Worm (Caenorhabditis elegans) whole organism, L4 larva: ENCODE results near the gene scb-1.

Source experiments
- D1046.2 ChIP-seq: fragments of 200-800 bp; sonication (Bioruptor generic); IDR thresholded peaks from 2 replicates; pipeline ENCODE4 v1.3.6; 2022; ENCODE audit warnings: missing genetic modification characterization, missing compliant biosample characterization
- F26F4.8 ChIP-seq: fragments of 200-800 bp; sonication (Bioruptor generic); conservative IDR thresholded peaks from 2 replicates; pipeline ENCODE4 v1.3.6; 2022; ENCODE audit warnings: missing genetic modification characterization, missing compliant biosample characterization
- F44E2.7 ChIP-seq: fragments of 200-800 bp; sonication (Bioruptor generic); IDR thresholded peaks from 2 replicates; pipeline ENCODE4 v2.1.2; 2022; ENCODE audit warnings: missing genetic modification characterization, missing compliant biosample characterization
- Y105C5A.15 ChIP-seq: fragments of 200-800 bp; sonication (Bioruptor generic); IDR thresholded peaks from 2 replicates; pipeline ENCODE4 v1.3.6; 2022; ENCODE audit warnings: missing genetic modification characterization, missing compliant biosample characterization
- Y48G9A.11 ChIP-seq: fragments of 200-800 bp; sonication (Bioruptor generic); IDR thresholded peaks from 2 replicates; pipeline ENCODE4 v1.3.6; 2022; ENCODE audit warnings: missing genetic modification reagents, missing genetic modification characterization, missing compliant biosample characterization
- aha-1 ChIP-seq: fragments of 150-350 bp; peaks from one replicate; lab custom pipeline; 2014; ENCODE audit warnings: missing biosample characterization, missing genetic modification characterization
- aly-2 ChIP-seq: sonication (generic microtip); optimal IDR thresholded peaks from 2 replicates; lab custom pipeline; 2018; ENCODE audit warnings: missing biosample characterization, missing genetic modification characterization
- ama-1 ChIP-seq: fragments of 150-350 bp; optimal IDR thresholded peaks from 2 replicates; lab custom pipeline; 2014; ENCODE audit warnings: inconsistent platforms, mixed read lengths
- ceh-28 ChIP-seq: fragments of 150-350 bp; optimal IDR thresholded peaks from 2 replicates; lab custom pipeline; 2014; ENCODE audit warnings: missing biosample characterization, missing genetic modification reagents, missing genetic modification characterization
- ceh-32 ChIP-seq: sonication (generic microtip); optimal IDR thresholded peaks from 2 replicates; lab custom pipeline; 2016; ENCODE audit warnings: mild to moderate bottlenecking, missing genetic modification characterization, missing compliant biosample characterization; ENCODE audit not compliant: poor library complexity
- ces-1 ChIP-seq: fragments of 150-350 bp; sonication (generic microtip); optimal IDR thresholded peaks from 4 replicates; lab custom pipeline; 2014; ENCODE audit warnings: missing biosample characterization, missing genetic modification reagents, missing genetic modification characterization
- daf-16 ChIP-seq, 3 experiments: sonication (generic microtip); optimal IDR thresholded peaks; 2 replicates each; lab custom pipeline; 2016 to 2017; ENCODE audit warnings: missing genetic modification characterization in 3 of 3, missing genetic modification reagents in 3 of 3, mild to moderate bottlenecking in 2 of 3, missing compliant biosample characterization in 2 of 3, missing biosample characterization in 1 of 3, moderate library complexity in 1 of 3
- daf-19 ChIP-seq: fragments of 200-800 bp; sonication (Bioruptor generic); conservative IDR thresholded peaks from 2 replicates; pipeline ENCODE4 v1.3.6; 2022; ENCODE audit warnings: missing genetic modification characterization, missing compliant biosample characterization
- daf-8 ChIP-seq: fragments of 200-800 bp; sonication (Bioruptor generic); IDR thresholded peaks from 2 replicates; pipeline ENCODE4 v1.3.6; 2022; ENCODE audit warnings: missing genetic modification characterization, missing compliant biosample characterization
- dmd-6 ChIP-seq: fragments of 200-800 bp; sonication (Bioruptor generic); IDR thresholded peaks from 2 replicates; pipeline ENCODE4 v1.3.6; 2022; ENCODE audit warnings: missing genetic modification reagents, missing genetic modification characterization, missing compliant biosample characterization
- fos-1 ChIP-seq: fragments of 150-350 bp; optimal IDR thresholded peaks from 2 replicates; lab custom pipeline; 2014; ENCODE audit warnings: missing biosample characterization, missing genetic modification characterization
- hmg-1.1 ChIP-seq: fragments of 200-800 bp; sonication (Bioruptor generic); IDR thresholded peaks from 2 replicates; pipeline ENCODE4 v1.3.6; 2022; ENCODE audit warnings: missing genetic modification reagents, missing genetic modification characterization, missing compliant biosample characterization
- lim-7 ChIP-seq: fragments of 200-800 bp; sonication (Bioruptor generic); IDR thresholded peaks from 2 replicates; pipeline ENCODE4 v1.3.6; 2022; ENCODE audit warnings: missing genetic modification characterization, missing compliant biosample characterization
- lin-1 ChIP-seq: fragments of 200-800 bp; sonication (Bioruptor generic); IDR thresholded peaks from 2 replicates; pipeline ENCODE4 v1.3.6; 2022; ENCODE audit warnings: missing genetic modification reagents, missing genetic modification characterization, missing compliant biosample characterization
- lin-13 ChIP-seq: fragments of 150-350 bp; optimal IDR thresholded peaks from 2 replicates; lab custom pipeline; 2014; ENCODE audit warnings: missing biosample characterization, missing genetic modification reagents, missing genetic modification characterization
- lir-3 ChIP-seq: sonication (generic microtip); optimal IDR thresholded peaks from 2 replicates; lab custom pipeline; 2016; ENCODE audit warnings: mild to moderate bottlenecking, missing genetic modification characterization, missing compliant biosample characterization
- lsy-2 ChIP-seq, 2 experiments: fragments of 150-350 bp in 1 of 2; sonication (generic microtip) in 1 of 2; optimal IDR thresholded peaks; 2 replicates each; lab custom pipeline; 2014 to 2017; ENCODE audit warnings: missing biosample characterization in 2 of 2, missing genetic modification characterization in 2 of 2
- mdl-1 ChIP-seq, 2 experiments: fragments of 150-350 bp in 1 of 2; sonication (generic microtip) in 1 of 2; optimal IDR thresholded peaks; 2 replicates each; lab custom pipeline; 2014 to 2017; ENCODE audit warnings: missing biosample characterization in 2 of 2, missing genetic modification characterization in 2 of 2
- mxl-3 ChIP-seq: fragments of 200-800 bp; sonication (Bioruptor generic); optimal IDR thresholded peaks from 2 replicates; lab custom pipeline; 2018; ENCODE audit warnings: mild to moderate bottlenecking, missing genetic modification characterization, missing compliant biosample characterization
- nhr-10 ChIP-seq: fragments of 150-350 bp; optimal IDR thresholded peaks from 2 replicates; lab custom pipeline; 2014; ENCODE audit warnings: missing biosample characterization, missing genetic modification characterization
- nhr-11 ChIP-seq: fragments of 150-350 bp; optimal IDR thresholded peaks from 2 replicates; lab custom pipeline; 2014; ENCODE audit warnings: missing biosample characterization, missing genetic modification characterization
- nhr-111 ChIP-seq: fragments of 200-800 bp; sonication (Bioruptor generic); optimal IDR thresholded peaks from 2 replicates; lab custom pipeline; 2018; ENCODE audit warnings: mild to moderate bottlenecking, missing genetic modification characterization, missing compliant biosample characterization
- nhr-28 ChIP-seq: fragments of 150-350 bp; optimal IDR thresholded peaks from 2 replicates; lab custom pipeline; 2014; ENCODE audit warnings: missing biosample characterization, missing genetic modification characterization
- nhr-42 ChIP-seq: fragments of 200-800 bp; sonication (Bioruptor generic); IDR thresholded peaks from 2 replicates; pipeline ENCODE4 v1.3.6; 2022; ENCODE audit warnings: missing genetic modification characterization, missing compliant biosample characterization
- nhr-6 ChIP-seq: fragments of 150-350 bp; optimal IDR thresholded peaks from 2 replicates; lab custom pipeline; 2014; ENCODE audit warnings: missing biosample characterization, missing genetic modification characterization
- nhr-77 ChIP-seq: fragments of 150-350 bp; optimal IDR thresholded peaks from 2 replicates; lab custom pipeline; 2014; ENCODE audit warnings: missing biosample characterization, missing genetic modification characterization
- sdz-12 ChIP-seq: fragments of 200-800 bp; sonication (Bioruptor generic); optimal IDR thresholded peaks from 2 replicates; lab custom pipeline; 2018; ENCODE audit warnings: mild to moderate bottlenecking, missing genetic modification characterization, missing compliant biosample characterization
- skn-1 ChIP-seq: fragments of 150-350 bp; optimal IDR thresholded peaks from 2 replicates; lab custom pipeline; 2014; ENCODE audit warnings: missing biosample characterization, missing genetic modification characterization
- snpc-1.2 ChIP-seq: fragments of 200-800 bp; sonication (Bioruptor generic); IDR thresholded peaks from 2 replicates; pipeline ENCODE4 v1.3.6; 2022; ENCODE audit warnings: missing genetic modification reagents, missing genetic modification characterization, missing compliant biosample characterization
- snpc-4 ChIP-seq: fragments of 150-350 bp; optimal IDR thresholded peaks from 2 replicates; lab custom pipeline; 2014; ENCODE audit warnings: missing biosample characterization, missing genetic modification characterization
- spr-1 ChIP-seq: sonication (generic microtip); optimal IDR thresholded peaks from 2 replicates; lab custom pipeline; 2016; ENCODE audit warnings: mild to moderate bottlenecking, missing genetic modification characterization, missing compliant biosample characterization
- spr-3 ChIP-seq: fragments of 200-800 bp; sonication (Bioruptor generic); optimal IDR thresholded peaks from 2 replicates; lab custom pipeline; 2018; ENCODE audit warnings: mild to moderate bottlenecking, missing genetic modification characterization, missing compliant biosample characterization
- unc-62 ChIP-seq, 3 experiments: fragments of 150-350 bp in 1 of 3; sonication (generic microtip); optimal IDR thresholded peaks in 2 of 3; peaks in 1 of 3; 1 replicate in 1 of 3; 2 replicates in 2 of 3; lab custom pipeline; 2014 to 2017; ENCODE audit warnings: missing biosample characterization in 3 of 3, missing genetic modification characterization in 3 of 3, missing genetic modification reagents in 3 of 3, missing genotype in 1 of 3
- vab-7 ChIP-seq: fragments of 200-800 bp; sonication (Bioruptor generic); IDR thresholded peaks from 2 replicates; pipeline ENCODE4 v1.3.6; 2022; ENCODE audit warnings: missing genetic modification reagents, missing genetic modification characterization, missing compliant biosample characterization
- zip-11 ChIP-seq: fragments of 200-800 bp; sonication (Bioruptor generic); IDR thresholded peaks from 2 replicates; pipeline ENCODE4 v1.3.6; 2022; ENCODE audit warnings: missing genetic modification characterization, missing compliant biosample characterization

Gene scb-1

ce11 chrV:11156589-11156988 is 37.1 kb upstream of the scb-1 start:
- TF ChIP-seq mxl-3 (no peak), nhr-111 (GFP tag; lab: Kevin White, UChicago) (no peak), lsy-2 (tag; optimal IDR thresholded peaks at IDR 0.05; lab: Kevin White, UChicago) (no peak), zip-11 (no peak)

ce11 chrV:11155553-11155952 is 36.0 kb upstream of the scb-1 start, which contains the start of gene srg-38:
srg-38 (minus strand) TSS chrV:11155653.
- TF ChIP-seq daf-8 (no peak), mdl-1 (tag; optimal IDR thresholded peaks at IDR 0.05; lab: Kevin White, UChicago) (no peak), skn-1 (no peak), nhr-10 (tag; lab: Kevin White, UChicago) (no peak), vab-7 (GFP tag; lab: Robert Waterston, UW) (no peak), F44E2.7 (GFP tag; lab: Robert Waterston, UW) (no peak), ceh-28 (tag; lab: Kevin White, UChicago) (no peak), fos-1 (tag; lab: Kevin White, UChicago) (no peak), lin-1 (GFP tag; lab: Robert Waterston, UW) (no peak), aly-2 (no peak), F26F4.8 (GFP tag; lab: Robert Waterston, UW) (no peak), nhr-42 (GFP tag; lab: Robert Waterston, UW) (no peak), lsy-2 (tag; optimal IDR thresholded peaks at IDR 0.05; lab: Kevin White, UChicago) (no peak), Y105C5A.15 (GFP tag; lab: Robert Waterston, UW) (no peak), ama-1 (no peak)

ce11 chrV:11152333-11152732 is 32.8 kb upstream of the scb-1 start, which contains the start of gene srg-39:
srg-39 (minus strand) TSS chrV:11152433.
- TF ChIP-seq ceh-32 (tag; lab: Kevin White, UChicago): no peak
- no peak for TF ChIP-seq nhr-6 (tag; lab: Kevin White, UChicago)
- no peak for TF ChIP-seq nhr-28 (tag; lab: Kevin White, UChicago)
- no peak for TF ChIP-seq daf-16 (GFP tag; optimal IDR thresholded peaks at IDR 0.05; lab: Kevin White, UChicago)
- TF ChIP-seq daf-16 (tag; optimal IDR thresholded peaks at IDR 0.05; lab: Kevin White, UChicago): no peak
- TF ChIP-seq unc-62 (GFP tag; optimal IDR thresholded peaks at IDR 0.05 in 1 of 2; lab: Kevin White, UChicago): no peak
- no peak for TF ChIP-seq unc-62 (tag; optimal IDR thresholded peaks at IDR 0.05; lab: Kevin White, UChicago)
- TF ChIP-seq sdz-12: no peak
- TF ChIP-seq lim-7: no peak
- TF ChIP-seq lir-3 (tag; lab: Kevin White, UChicago): no peak
- TF ChIP-seq snpc-1.2 (GFP tag; lab: Robert Waterston, UW): no peak

ce11 chrV:11149405-11149804 is 29.9 kb upstream of the scb-1 start, which contains the start of gene T19C4.1:
T19C4.1 (plus strand) TSS chrV:11149705.
- TF ChIP-seq nhr-11 (tag; lab: Kevin White, UChicago) (no peak), hmg-1.1 (GFP tag; lab: Robert Waterston, UW) (no peak), snpc-1.2 (GFP tag; lab: Robert Waterston, UW) (no peak), spr-1 (tag; lab: Kevin White, UChicago) (no peak), D1046.2 (no peak), ces-1 (GFP tag; lab: Kevin White, UChicago) (no peak), dmd-6 (no peak), snpc-4 (tag; lab: Kevin White, UChicago) (no peak), zip-11 (no peak), mdl-1 (tag; optimal IDR thresholded peaks at IDR 0.05; lab: Kevin White, UChicago) (no peak), nhr-77 (tag; lab: Kevin White, UChicago) (no peak), aha-1 (tag; lab: Kevin White, UChicago) (no peak), Y48G9A.11 (no peak), vab-7 (GFP tag; lab: Robert Waterston, UW) (no peak), daf-19 (no peak), lin-13 (GFP tag; lab: Kevin White, UChicago) (no peak), lim-7 (no peak), spr-3 (GFP tag; lab: Kevin White, UChicago) (no peak)
